Worm (Caenorhabditis elegans) whole organism, mixed stage, embryonic: ENCODE results near the gene pix-1.

ENCODE experiments used
- M03D4.4 ChIP-seq: sonication (generic microtip); optimal IDR thresholded peaks from 2 replicates; lab custom pipeline; 2017; ENCODE audit warnings: mild to moderate bottlenecking, missing genetic modification characterization, missing compliant biosample characterization
- bed-3 ChIP-seq: fragments of 200-800 bp; sonication (Bioruptor generic); optimal IDR thresholded peaks from 3 replicates; lab custom pipeline; 2018; ENCODE audit warnings: mild to moderate bottlenecking, missing genetic modification characterization, moderate library complexity, missing compliant biosample characterization
- ceh-39 ChIP-seq: fragments of 150-350 bp; optimal IDR thresholded peaks from 2 replicates; lab custom pipeline; 2014; ENCODE audit warnings: missing biosample characterization, missing genetic modification characterization
- ces-1 ChIP-seq: fragments of 150-350 bp; optimal IDR thresholded peaks from 2 replicates; lab custom pipeline; 2014; ENCODE audit warnings: missing biosample characterization, missing genetic modification reagents, missing genetic modification characterization
- cnd-1 ChIP-seq: fragments of 200-800 bp; sonication (Bioruptor generic); optimal IDR thresholded peaks from 2 replicates; lab custom pipeline; 2018; ENCODE audit warnings: mild to moderate bottlenecking, missing genetic modification characterization, missing compliant biosample characterization
- elt-1 ChIP-seq: sonication (generic microtip); optimal IDR thresholded peaks from 2 replicates; lab custom pipeline; 2017; ENCODE audit warnings: missing genetic modification characterization, mild to moderate bottlenecking, missing compliant biosample characterization, antibody characterized with exemption, moderate library complexity, borderline replicate concordance; ENCODE audit not compliant: insufficient read depth
- elt-3 ChIP-seq: fragments of 150-350 bp; optimal IDR thresholded peaks from 2 replicates; lab custom pipeline; 2014; ENCODE audit warnings: missing biosample characterization, missing genetic modification characterization
- flh-1 ChIP-seq: fragments of 200-800 bp; sonication (Bioruptor generic); optimal IDR thresholded peaks from 2 replicates; lab custom pipeline; 2018; ENCODE audit warnings: mild to moderate bottlenecking, missing genetic modification characterization, moderate library complexity, missing compliant biosample characterization
- hlh-1 ChIP-seq: fragments of 150-350 bp; optimal IDR thresholded peaks from 2 replicates; lab custom pipeline; 2014; ENCODE audit warnings: missing biosample characterization, missing genetic modification reagents, missing genetic modification characterization
- lin-13 ChIP-seq: fragments of 150-350 bp; optimal IDR thresholded peaks from 2 replicates; lab custom pipeline; 2014; ENCODE audit warnings: missing biosample characterization, missing genetic modification characterization
- lin-32 ChIP-seq: fragments of 200-800 bp; sonication (Bioruptor generic); optimal IDR thresholded peaks from 2 replicates; lab custom pipeline; 2018; ENCODE audit warnings: mild to moderate bottlenecking, missing genetic modification characterization, missing compliant biosample characterization
- mab-5 ChIP-seq: fragments of 150-350 bp; optimal IDR thresholded peaks from 2 replicates; lab custom pipeline; 2014; ENCODE audit warnings: missing biosample characterization, missing genetic modification characterization
- mep-1 ChIP-seq: fragments of 150-350 bp; optimal IDR thresholded peaks from 2 replicates; lab custom pipeline; 2017; ENCODE audit warnings: missing biosample characterization, missing genetic modification reagents, missing genetic modification characterization, inconsistent platforms
- mls-2 ChIP-seq: sonication (generic microtip); optimal IDR thresholded peaks from 2 replicates; lab custom pipeline; 2016; ENCODE audit warnings: mild to moderate bottlenecking, missing genetic modification characterization, moderate library complexity, missing compliant biosample characterization
- nhr-12 ChIP-seq: fragments of 150-350 bp; optimal IDR thresholded peaks from 2 replicates; lab custom pipeline; 2014; ENCODE audit warnings: missing biosample characterization, missing genetic modification characterization
- nhr-2 ChIP-seq: fragments of 150-350 bp; optimal IDR thresholded peaks from 2 replicates; lab custom pipeline; 2014; ENCODE audit warnings: missing biosample characterization, missing genetic modification characterization
- nhr-28 ChIP-seq: fragments of 150-350 bp; optimal IDR thresholded peaks from 2 replicates; lab custom pipeline; 2014; ENCODE audit warnings: missing biosample characterization, missing genetic modification characterization
- sem-2 ChIP-seq: fragments of 200-800 bp; sonication (Bioruptor generic); optimal IDR thresholded peaks from 2 replicates; lab custom pipeline; 2018; ENCODE audit warnings: mild to moderate bottlenecking, missing genetic modification characterization, missing compliant biosample characterization
- snpc-4 ChIP-seq: fragments of 150-350 bp; optimal IDR thresholded peaks from 2 replicates; lab custom pipeline; 2014; ENCODE audit warnings: missing biosample characterization, missing genetic modification characterization
- sptf-1 ChIP-seq: sonication (generic microtip); optimal IDR thresholded peaks from 2 replicates; lab custom pipeline; 2017; ENCODE audit warnings: mild to moderate bottlenecking, missing genetic modification characterization, moderate library complexity, missing compliant biosample characterization
- tbx-8 ChIP-seq: fragments of 200-800 bp; sonication (Bioruptor generic); optimal IDR thresholded peaks from 2 replicates; lab custom pipeline; 2018; ENCODE audit warnings: mild to moderate bottlenecking, missing genetic modification characterization, moderate library complexity, missing compliant biosample characterization
- unc-120 ChIP-seq: sonication (generic microtip); optimal IDR thresholded peaks from 2 replicates; lab custom pipeline; 2017; ENCODE audit warnings: missing genetic modification characterization, missing compliant biosample characterization; ENCODE audit not compliant: poor library complexity, severe bottlenecking
- unc-62 ChIP-seq: fragments of 150-350 bp; optimal IDR thresholded peaks from 2 replicates; lab custom pipeline; 2014; ENCODE audit warnings: missing biosample characterization, missing genetic modification reagents, missing genetic modification characterization
- zip-8 ChIP-seq: fragments of 150-350 bp; optimal IDR thresholded peaks from 2 replicates; lab custom pipeline; 2014; ENCODE audit warnings: missing biosample characterization, missing genetic modification characterization

Gene pix-1

ce11 chrX:13746661-13747365 lies 19.7 kb downstream of the pix-1 start, which contains the start of gene nhr-71:
Gene nhr-71, plus strand, starts transcription at chrX:13747315.
- TF ChIP-seq elt-1 (tag; lab: Kevin White, UChicago), result no peak
- TF ChIP-seq ceh-39 (tag; lab: Kevin White, UChicago), result peak; percentile 11
- TF ChIP-seq nhr-2 (tag; lab: Kevin White, UChicago), result peak; percentile 19

- TF ChIP-seq elt-3 (tag; lab: Kevin White, UChicago) (no peak), cnd-1 (tag; lab: Kevin White, UChicago) (no peak), bed-3 (GFP tag; lab: Kevin White, UChicago) (no peak), sem-2 (GFP tag; lab: Kevin White, UChicago) (no peak), mls-2 (tag; lab: Kevin White, UChicago) (no peak), nhr-28 (no peak), ces-1 (GFP tag; lab: Kevin White, UChicago) (no peak), lin-13 (no peak), tbx-8 (GFP tag; lab: Kevin White, UChicago) (no peak)
Observed at ce11 chrX:13747997-13748396, 20.9 kb downstream of the pix-1 start.

ce11 chrX:13752822-13753581 lies 25.9 kb downstream of the pix-1 start:
- peak; percentile 4 for TF ChIP-seq hlh-1 (tag; lab: Kevin White, UChicago)
- no peak for TF ChIP-seq lin-32 (GFP tag; lab: Kevin White, UChicago)
- TF ChIP-seq mab-5 (tag; lab: Kevin White, UChicago), result no peak

ce11 chrX:13754498-13754897 lies 27.4 kb downstream of the pix-1 start:
- TF ChIP-seq unc-120 (tag; lab: Kevin White, UChicago) (peak; percentile 23), ces-1 (GFP tag; lab: Kevin White, UChicago) (peak; percentile 45), sem-2 (GFP tag; lab: Kevin White, UChicago) (no peak), mep-1 (tag; lab: Kevin White, UChicago) (no peak), nhr-2 (tag; lab: Kevin White, UChicago) (no peak), tbx-8 (GFP tag; lab: Kevin White, UChicago) (no peak), lin-32 (GFP tag; lab: Kevin White, UChicago) (no peak), lin-13 (no peak), elt-3 (tag; lab: Kevin White, UChicago) (no peak), M03D4.4 (no peak), sptf-1 (tag; lab: Kevin White, UChicago) (no peak), unc-62 (GFP tag; lab: Kevin White, UChicago) (no peak), snpc-4 (no peak), cnd-1 (tag; lab: Kevin White, UChicago) (no peak)

- no peak for TF ChIP-seq unc-62 (GFP tag; lab: Kevin White, UChicago)
- TF ChIP-seq bed-3 (GFP tag; lab: Kevin White, UChicago), result no peak
Observed at ce11 chrX:13755469-13755868, 28.4 kb downstream of the pix-1 start, which contains the start of gene aakb-1. Gene aakb-1, plus strand, starts transcription at chrX:13755769.

ce11 chrX:13759676-13760447 lies 32.8 kb downstream of the pix-1 start, which contains the start of gene cest-13:
Gene cest-13, plus strand, starts transcription at chrX:13760237.
- TF ChIP-seq sptf-1 (tag; lab: Kevin White, UChicago) (no peak), ceh-39 (tag; lab: Kevin White, UChicago) (no peak), zip-8 (no peak), flh-1 (GFP tag; lab: Kevin White, UChicago) (no peak), nhr-12 (tag; lab: Kevin White, UChicago) (no peak), tbx-8 (GFP tag; lab: Kevin White, UChicago) (no peak)
